Worm (Caenorhabditis elegans): ENCODE data around the gene atf-7.

Gene atf-7

ce11 chrIII:4498938-4499337 is at the start of gene atf-7, which contains the start of gene C07G2.5:
Gene atf-7 (minus strand): TSS chrIII:4499045.
Gene C07G2.5 (minus strand): TSS chrIII:4499038.
- TF ChIP-seq ztf-23 (GFP tag; IDR thresholded peaks at IDR 0.05) (no peak), cog-1 (tag; optimal IDR thresholded peaks at IDR 0.05) (no peak), med-1 (GFP tag; optimal IDR thresholded peaks at IDR 0.05; ENCODE audit: insufficient read depth) (no peak), tab-1 (GFP tag; IDR thresholded peaks at IDR 0.05) (no peak), T22C8.4 (GFP tag; IDR thresholded peaks at IDR 0.05) (no peak), ref-1 (GFP tag; conservative IDR thresholded peaks at IDR 0.05) (no peak), flt-1 (GFP tag; IDR thresholded peaks at IDR 0.05) (no peak), klf-2 (GFP tag; conservative IDR thresholded peaks at IDR 0.05) (no peak), ztf-29 (GFP tag; IDR thresholded peaks at IDR 0.05) (no peak)

ce11 chrIII:4544959-4545358 is 46.1 kb upstream of the atf-7 start, which contains the start of gene M88.3:
Gene M88.3 (minus strand): TSS chrIII:4545059.
- TF ChIP-seq ref-1 (GFP tag; conservative IDR thresholded peaks at IDR 0.05) = no peak
- no peak for TF ChIP-seq ztf-23 (GFP tag; IDR thresholded peaks at IDR 0.05)
- no peak for TF ChIP-seq flt-1 (GFP tag; IDR thresholded peaks at IDR 0.05)
- no peak for TF ChIP-seq T22C8.4 (GFP tag; IDR thresholded peaks at IDR 0.05)
- no peak for TF ChIP-seq klf-2 (GFP tag; conservative IDR thresholded peaks at IDR 0.05)
- TF ChIP-seq cog-1 (tag; optimal IDR thresholded peaks at IDR 0.05) = no peak
- TF ChIP-seq ztf-29 (GFP tag; IDR thresholded peaks at IDR 0.05) = no peak
- no peak for TF ChIP-seq med-1 (GFP tag; optimal IDR thresholded peaks at IDR 0.05; ENCODE audit: insufficient read depth)
- TF ChIP-seq tab-1 (GFP tag; IDR thresholded peaks at IDR 0.05) = no peak

ce11 chrIII:4542362-4542931 is 43.6 kb upstream of the atf-7 start, which contains the start of the genes mrps-34 and cisd-3.1:
Gene mrps-34 (minus strand): TSS chrIII:4542452.
Gene cisd-3.1 (plus strand): TSS chrIII:4542881.
- TF ChIP-seq cog-1 (tag; optimal IDR thresholded peaks at IDR 0.05) = peak; percentile 8
- no peak for TF ChIP-seq ztf-23 (GFP tag; IDR thresholded peaks at IDR 0.05)
- TF ChIP-seq med-1 (GFP tag; optimal IDR thresholded peaks at IDR 0.05; ENCODE audit: insufficient read depth) = peak; percentile 70
- peak; percentile 62; the same call in 1 of the 2 replicates for TF ChIP-seq flt-1 (GFP tag; IDR thresholded peaks at IDR 0.05)

- TF ChIP-seq ztf-29 (GFP tag; IDR thresholded peaks at IDR 0.05) (no peak), ref-1 (GFP tag; conservative IDR thresholded peaks at IDR 0.05) (no peak), flt-1 (GFP tag; IDR thresholded peaks at IDR 0.05) (no peak), tab-1 (GFP tag; IDR thresholded peaks at IDR 0.05) (no peak), T22C8.4 (GFP tag; IDR thresholded peaks at IDR 0.05) (no peak), klf-2 (GFP tag; conservative IDR thresholded peaks at IDR 0.05) (no peak), med-1 (GFP tag; optimal IDR thresholded peaks at IDR 0.05; ENCODE audit: insufficient read depth) (no peak), cog-1 (tag; optimal IDR thresholded peaks at IDR 0.05) (no peak), ztf-23 (GFP tag; IDR thresholded peaks at IDR 0.05) (no peak)
Observed at ce11 chrIII:4540604-4541003, 41.8 kb upstream of the atf-7 start, which contains the start of gene ugt-62. Gene ugt-62 (minus strand): TSS chrIII:4540623.

- TF ChIP-seq ref-1 (GFP tag; conservative IDR thresholded peaks at IDR 0.05) = no peak
- TF ChIP-seq ztf-23 (GFP tag; IDR thresholded peaks at IDR 0.05) = no peak
- no peak for TF ChIP-seq cog-1 (tag; optimal IDR thresholded peaks at IDR 0.05)
- TF ChIP-seq tab-1 (GFP tag; IDR thresholded peaks at IDR 0.05) = no peak
- no peak for TF ChIP-seq ztf-29 (GFP tag; IDR thresholded peaks at IDR 0.05)
- no peak for TF ChIP-seq flt-1 (GFP tag; IDR thresholded peaks at IDR 0.05)
Observed at ce11 chrIII:4530968-4531367, 32.1 kb upstream of the atf-7 start.

ce11 chrIII:4525998-4526397 is 27.2 kb upstream of the atf-7 start:
- TF ChIP-seq med-1 (GFP tag; optimal IDR thresholded peaks at IDR 0.05; ENCODE audit: insufficient read depth) = no peak
- no peak for TF ChIP-seq ref-1 (GFP tag; conservative IDR thresholded peaks at IDR 0.05)
- no peak for TF ChIP-seq cog-1 (tag; optimal IDR thresholded peaks at IDR 0.05)

- TF ChIP-seq T22C8.4 (GFP tag; IDR thresholded peaks at IDR 0.05) (no peak), cog-1 (tag; optimal IDR thresholded peaks at IDR 0.05) (no peak), klf-2 (GFP tag; conservative IDR thresholded peaks at IDR 0.05) (no peak), ztf-23 (GFP tag; IDR thresholded peaks at IDR 0.05) (no peak), flt-1 (GFP tag; IDR thresholded peaks at IDR 0.05) (no peak), ref-1 (GFP tag; conservative IDR thresholded peaks at IDR 0.05) (no peak), tab-1 (GFP tag; IDR thresholded peaks at IDR 0.05) (no peak), ztf-29 (GFP tag; IDR thresholded peaks at IDR 0.05) (no peak), med-1 (GFP tag; optimal IDR thresholded peaks at IDR 0.05; ENCODE audit: insufficient read depth) (no peak)
Observed at ce11 chrIII:4524071-4524470, 25.2 kb upstream of the atf-7 start.

- TF ChIP-seq ztf-23 (GFP tag; IDR thresholded peaks at IDR 0.05) = no peak
- no peak for TF ChIP-seq ztf-29 (GFP tag; IDR thresholded peaks at IDR 0.05)
- no peak for TF ChIP-seq cog-1 (tag; optimal IDR thresholded peaks at IDR 0.05)
- no peak for TF ChIP-seq T22C8.4 (GFP tag; IDR thresholded peaks at IDR 0.05)
- no peak for TF ChIP-seq klf-2 (GFP tag; conservative IDR thresholded peaks at IDR 0.05)
- no peak for TF ChIP-seq tab-1 (GFP tag; IDR thresholded peaks at IDR 0.05)
Observed at ce11 chrIII:4523411-4523810, 24.6 kb upstream of the atf-7 start.

ce11 chrIII:4520057-4520456 is 21.2 kb upstream of the atf-7 start, which contains the start of gene cdh-4:
Gene cdh-4 (plus strand): TSS chrIII:4520357.
- TF ChIP-seq tab-1 (GFP tag; IDR thresholded peaks at IDR 0.05) (no peak), T22C8.4 (GFP tag; IDR thresholded peaks at IDR 0.05) (no peak), ref-1 (GFP tag; conservative IDR thresholded peaks at IDR 0.05) (no peak), cog-1 (tag; optimal IDR thresholded peaks at IDR 0.05) (no peak), flt-1 (GFP tag; IDR thresholded peaks at IDR 0.05) (no peak), klf-2 (GFP tag; conservative IDR thresholded peaks at IDR 0.05) (no peak), med-1 (GFP tag; optimal IDR thresholded peaks at IDR 0.05; ENCODE audit: insufficient read depth) (no peak), ztf-29 (GFP tag; IDR thresholded peaks at IDR 0.05) (no peak), ztf-23 (GFP tag; IDR thresholded peaks at IDR 0.05) (no peak)

ce11 chrIII:4519410-4519809 is 20.6 kb upstream of the atf-7 start:
- TF ChIP-seq cog-1 (tag; optimal IDR thresholded peaks at IDR 0.05) (no peak), ref-1 (GFP tag; conservative IDR thresholded peaks at IDR 0.05) (no peak), ztf-23 (GFP tag; IDR thresholded peaks at IDR 0.05) (no peak), T22C8.4 (GFP tag; IDR thresholded peaks at IDR 0.05) (no peak), klf-2 (GFP tag; conservative IDR thresholded peaks at IDR 0.05) (no peak), flt-1 (GFP tag; IDR thresholded peaks at IDR 0.05) (no peak), med-1 (GFP tag; optimal IDR thresholded peaks at IDR 0.05; ENCODE audit: insufficient read depth) (no peak), tab-1 (GFP tag; IDR thresholded peaks at IDR 0.05) (no peak), ztf-29 (GFP tag; IDR thresholded peaks at IDR 0.05) (no peak)

Data from whole organism, midembryonic.